Fruit fly (Drosophila melanogaster) whole organism, wandering third instar larva: ENCODE data around the gene Sap30.

Source experiments
- OdsH ChIP-seq: fragments of 200-800 bp; sonication (Bioruptor generic); optimal IDR thresholded peaks from 2 replicates; lab custom pipeline; 2016; ENCODE audit warnings: missing biosample characterization, mild to moderate bottlenecking, missing genetic modification characterization
- Rel ChIP-seq, 2 experiments: fragments of 200-800 bp; sonication (Bioruptor generic) in 1 of 2; optimal IDR thresholded peaks; 2 replicates in 1 of 2; 3 replicates in 1 of 2; lab custom pipeline; 2016 to 2019; ENCODE audit warnings: mild to moderate bottlenecking in 2 of 2, missing biosample characterization in 2 of 2, missing genetic modification characterization in 2 of 2, moderate library complexity in 1 of 2
- h ChIP-seq: fragments of 200-800 bp; sonication (Bioruptor generic); optimal IDR thresholded peaks from 3 replicates; lab custom pipeline; 2016; ENCODE audit warnings: missing biosample characterization, mild to moderate bottlenecking, missing genetic modification characterization
- usp ChIP-seq: fragments of >200 bp; optimal IDR thresholded peaks from 2 replicates; lab custom pipeline; 2017; ENCODE audit warnings: missing biosample characterization, missing genetic modification characterization

DNA sequence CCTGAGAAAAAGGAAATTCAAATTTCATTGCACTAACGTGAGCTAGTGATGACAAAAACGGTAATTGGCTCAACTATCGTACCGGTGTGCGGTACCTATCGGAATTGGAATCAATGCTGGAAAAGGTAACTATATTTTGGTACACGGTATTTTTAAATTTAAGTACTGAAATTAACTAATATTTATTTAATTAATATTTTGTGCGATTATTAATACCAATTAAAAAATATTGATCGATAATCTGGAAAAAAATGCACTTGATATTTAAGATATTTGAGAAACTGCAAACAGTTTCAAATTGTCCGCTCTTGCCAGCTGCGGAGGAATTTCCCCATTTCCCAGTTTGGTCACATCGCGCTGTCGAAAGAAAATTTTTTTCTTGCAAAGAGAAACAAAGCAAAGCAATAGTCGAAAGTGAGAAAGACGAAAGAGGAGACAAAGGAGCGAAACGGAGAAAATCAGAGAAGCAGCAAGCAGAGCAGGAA lies 375 bp downstream of the Sap30 start:
- no peak for TF ChIP-seq h (GFP tag; lab: Kevin White, UChicago)
- no peak for TF ChIP-seq Rel (GFP tag; optimal IDR thresholded peaks at IDR 0.05; lab: Kevin White, UChicago)
- TF ChIP-seq Rel (tag; optimal IDR thresholded peaks at IDR 0.05; lab: Kevin White, UChicago): no peak
- no peak for TF ChIP-seq usp (GFP tag; lab: Kevin White, UChicago)
- no peak for TF ChIP-seq OdsH (GFP tag; lab: Kevin White, UChicago)
